Worm (Caenorhabditis elegans) whole organism, L3 larva: ENCODE results near the gene htz-1.

Experiments
- ZK546.5 ChIP-seq: sonication (generic microtip); optimal IDR thresholded peaks from 2 replicates; lab custom pipeline; 2017; ENCODE audit warnings: missing biosample characterization, missing genetic modification characterization
- ama-1 ChIP-seq: fragments of 150-350 bp; optimal IDR thresholded peaks from 2 replicates; lab custom pipeline; 2018
- elt-1 ChIP-seq: fragments of 150-350 bp; optimal IDR thresholded peaks from 2 replicates; lab custom pipeline; 2014; ENCODE audit warnings: missing biosample characterization, missing genetic modification characterization
- elt-3 ChIP-seq, 3 experiments: fragments of 150-350 bp in 1 of 3; sonication (generic microtip) in 2 of 3; optimal IDR thresholded peaks; 2 replicates in 2 of 3; 4 replicates in 1 of 3; lab custom pipeline; 2014 to 2017; ENCODE audit warnings: missing biosample characterization in 3 of 3, missing genetic modification characterization in 3 of 3
- jun-1 ChIP-seq: fragments of 150-350 bp; optimal IDR thresholded peaks from 2 replicates; lab custom pipeline; 2014; ENCODE audit warnings: missing biosample characterization, missing genetic modification reagents, missing genetic modification characterization
- lsy-12 ChIP-seq: sonication (generic microtip); optimal IDR thresholded peaks from 2 replicates; lab custom pipeline; 2016; ENCODE audit warnings: mild to moderate bottlenecking, missing genetic modification characterization, missing compliant biosample characterization
- mdl-1 ChIP-seq: fragments of 150-350 bp; optimal IDR thresholded peaks from 2 replicates; lab custom pipeline; 2014; ENCODE audit warnings: missing biosample characterization, missing genetic modification characterization
- nhr-237 ChIP-seq: fragments of 150-350 bp; optimal IDR thresholded peaks from 2 replicates; lab custom pipeline; 2014; ENCODE audit warnings: missing biosample characterization, missing genetic modification characterization
- tbx-2 ChIP-seq: sonication (generic microtip); optimal IDR thresholded peaks from 2 replicates; lab custom pipeline; 2016; ENCODE audit warnings: mild to moderate bottlenecking, missing genetic modification characterization, missing compliant biosample characterization
- unc-62 ChIP-seq: fragments of 150-350 bp; sonication (generic microtip); optimal IDR thresholded peaks from 4 replicates; lab custom pipeline; 2014; ENCODE audit warnings: missing biosample characterization, missing genetic modification reagents, missing genetic modification characterization
- ztf-11 ChIP-seq: fragments of 150-350 bp; optimal IDR thresholded peaks from 2 replicates; lab custom pipeline; 2014; ENCODE audit warnings: missing biosample characterization, missing genetic modification characterization

ce11 chrIV:4454330-4455173 is 8.5 kb downstream of the htz-1 start, which contains the start of gene R08C7.11:
- no peak for TF ChIP-seq lsy-12 (tag; lab: Kevin White, UChicago)
- no peak for TF ChIP-seq tbx-2 (tag; lab: Kevin White, UChicago)
- peak in 1 of 3 experiments; percentile 17 for TF ChIP-seq elt-3 (tag; optimal IDR thresholded peaks at IDR 0.05; lab: Kevin White, UChicago)
- TF ChIP-seq mdl-1 (tag; lab: Kevin White, UChicago) = no peak
- TF ChIP-seq elt-1 (tag; lab: Kevin White, UChicago) = no peak
- no peak for TF ChIP-seq ama-1 (lab: Kevin White, UChicago)
- no peak for TF ChIP-seq unc-62 (GFP tag; lab: Kevin White, UChicago)
- TF ChIP-seq jun-1 (tag; lab: Kevin White, UChicago) = no peak
- TF ChIP-seq ztf-11 (tag; lab: Kevin White, UChicago) = no peak
- no peak for TF ChIP-seq nhr-237 (tag; lab: Kevin White, UChicago)
- no peak for TF ChIP-seq ZK546.5 (tag; lab: Kevin White, UChicago)
